Worm (Caenorhabditis elegans): ENCODE data around the gene T02C12.5.

The T02C12.5 gene

DNA sequence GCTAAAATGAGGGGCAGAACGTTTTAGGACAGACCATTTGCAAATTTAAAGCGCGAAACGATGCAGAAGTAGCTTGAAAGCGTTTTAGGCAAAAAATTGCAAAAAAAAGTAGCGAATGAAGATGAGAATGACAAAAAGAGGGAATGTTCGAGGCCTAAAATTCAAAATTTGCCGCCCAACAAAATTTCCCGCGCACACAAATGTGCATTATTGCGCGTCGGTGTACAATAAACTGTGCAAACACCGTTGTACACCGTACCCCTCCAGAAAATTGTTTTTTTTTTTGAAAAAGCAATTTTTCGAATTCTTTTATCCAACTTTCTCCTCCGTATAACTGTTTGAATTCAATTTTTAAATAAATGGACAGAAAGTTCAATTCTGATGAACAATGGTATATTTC is 8.2 kb downstream of the T02C12.5 start, which contains the start of gene snpc-3.4:
snpc-3.4 (plus strand) TSS at position 237 of the 400 bp plus-strand sequence.
- TF ChIP-seq F13H6.1 (tag; optimal IDR thresholded peaks at IDR 0.05) = no peak
- no peak for TF ChIP-seq dmd-4 (tag; optimal IDR thresholded peaks at IDR 0.05; ENCODE audit: borderline replicate concordance)
- no peak for TF ChIP-seq sox-2 (GFP tag; IDR thresholded peaks at IDR 0.05)
- TF ChIP-seq hlh-8 (tag; optimal IDR thresholded peaks at IDR 0.05) = no peak
- TF ChIP-seq nfya-1 (tag; optimal IDR thresholded peaks at IDR 0.05) = peak; percentile 73
- TF ChIP-seq pat-9 (tag; optimal IDR thresholded peaks at IDR 0.05) = no peak
- TF ChIP-seq nhr-232 (tag; optimal IDR thresholded peaks at IDR 0.05) = no peak
- no peak for TF ChIP-seq ref-2 (tag; optimal IDR thresholded peaks at IDR 0.05)
- TF ChIP-seq pqm-1 (tag; optimal IDR thresholded peaks at IDR 0.05) = no peak
- TF ChIP-seq sdc-2 (tag; optimal IDR thresholded peaks at IDR 0.05) = no peak
- TF ChIP-seq ceh-14 (tag; optimal IDR thresholded peaks at IDR 0.05) = no peak
- TF ChIP-seq dve-1 (tag; optimal IDR thresholded peaks at IDR 0.05) = peak; percentile 8
- TF ChIP-seq lim-6 (tag; optimal IDR thresholded peaks at IDR 0.05) = no peak
- TF ChIP-seq ceh-18 (tag; optimal IDR thresholded peaks at IDR 0.05) = peak; percentile 25
- no peak for TF ChIP-seq ceh-45 (GFP tag; IDR thresholded peaks at IDR 0.05)
- no peak for TF ChIP-seq ceh-6 (GFP tag; optimal IDR thresholded peaks at IDR 0.05)
- no peak for TF ChIP-seq elt-4 (tag; optimal IDR thresholded peaks at IDR 0.05)
- peak; percentile 45 for TF ChIP-seq unc-42 (tag; optimal IDR thresholded peaks at IDR 0.05)
- TF ChIP-seq ztf-16 (tag; optimal IDR thresholded peaks at IDR 0.05) = peak; percentile 31
- TF ChIP-seq pag-3 (tag; optimal IDR thresholded peaks at IDR 0.05; ENCODE audit: borderline replicate concordance) = no peak
- peak; percentile 23 for TF ChIP-seq rnt-1 (tag; optimal IDR thresholded peaks at IDR 0.05)
- TF ChIP-seq npax-4 (tag; optimal IDR thresholded peaks at IDR 0.05) = no peak
- no peak for TF ChIP-seq ttx-3 (tag; optimal IDR thresholded peaks at IDR 0.05)
- no peak for TF ChIP-seq tbx-7 (tag; optimal IDR thresholded peaks at IDR 0.05)
- TF ChIP-seq che-1 (tag; optimal IDR thresholded peaks at IDR 0.05) = no peak
- no peak for TF ChIP-seq pha-4 (tag; optimal IDR thresholded peaks at IDR 0.05)
- TF ChIP-seq gmeb-2 (tag; optimal IDR thresholded peaks at IDR 0.05) = no peak
- TF ChIP-seq fax-1 (tag; optimal IDR thresholded peaks at IDR 0.05) = no peak
- TF ChIP-seq eyg-1 (tag; optimal IDR thresholded peaks at IDR 0.05) = no peak
- TF ChIP-seq unc-86 (tag; optimal IDR thresholded peaks at IDR 0.05) = no peak
- no peak for TF ChIP-seq K09A11.1 (tag; optimal IDR thresholded peaks at IDR 0.05; ENCODE audit: insufficient read depth)
- TF ChIP-seq madf-2 (tag; optimal IDR thresholded peaks at IDR 0.05) = no peak
- no peak for TF ChIP-seq Y22D7AL.16 (tag; optimal IDR thresholded peaks at IDR 0.05)
- no peak for TF ChIP-seq ceh-19 (GFP tag; optimal IDR thresholded peaks at IDR 0.05)
- no peak for TF ChIP-seq K02D7.2 (tag; optimal IDR thresholded peaks at IDR 0.05)
- peak; percentile 35 for TF ChIP-seq ceh-31 (tag; optimal IDR thresholded peaks at IDR 0.05)
- TF ChIP-seq ceh-2 (tag; optimal IDR thresholded peaks at IDR 0.05) = no peak
- TF ChIP-seq pros-1 (tag; optimal IDR thresholded peaks at IDR 0.05) = no peak
- TF ChIP-seq pax-1 (tag; optimal IDR thresholded peaks at IDR 0.05) = no peak
- TF ChIP-seq syd-9 (tag; optimal IDR thresholded peaks at IDR 0.05) = no peak

DNA sequence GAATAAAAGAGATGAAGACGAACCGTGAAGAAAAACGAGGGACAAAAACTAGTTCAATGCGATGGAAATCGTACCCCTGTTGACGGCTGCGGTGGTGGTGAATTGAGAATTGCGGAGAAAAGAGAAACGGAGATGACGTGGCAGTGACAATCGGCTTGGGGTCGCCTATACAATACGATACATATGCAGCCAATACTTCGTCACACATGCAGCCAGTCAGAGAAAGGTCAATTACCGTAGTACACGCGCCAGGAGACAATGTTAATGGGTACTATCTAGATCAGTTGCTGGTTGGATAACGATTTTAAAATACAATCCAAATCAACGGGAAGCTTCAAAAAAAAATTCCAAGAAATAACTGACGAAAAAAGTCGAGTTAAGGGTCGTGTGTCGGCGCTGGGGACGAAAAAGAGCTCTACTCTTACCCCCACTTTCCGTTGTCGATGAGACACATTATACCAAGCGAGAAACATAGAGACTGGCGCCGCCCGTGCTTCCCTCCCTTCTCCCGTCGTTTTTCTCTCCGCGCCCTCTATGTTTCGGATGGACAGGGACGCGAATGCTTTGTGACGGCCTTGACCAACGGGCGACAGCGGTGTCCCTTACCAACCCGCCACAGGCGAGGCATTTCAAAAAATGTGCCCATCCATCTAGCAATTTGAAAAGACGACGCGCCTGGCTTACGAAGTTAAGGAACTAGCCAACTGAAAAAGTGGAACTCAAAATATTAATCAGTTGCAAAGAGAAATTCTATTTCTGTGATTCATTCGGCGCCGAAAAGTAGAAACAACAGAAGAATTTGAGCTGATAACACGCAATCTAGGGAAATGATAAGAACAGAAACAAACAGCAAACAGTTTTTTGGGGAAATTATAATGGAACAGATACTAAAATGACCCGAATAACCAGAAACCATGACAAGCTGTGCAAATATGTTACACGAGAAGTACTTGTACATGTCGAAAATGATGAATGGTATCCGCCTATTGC is 9.1 kb downstream of the T02C12.5 start:
- TF ChIP-seq madf-2 (tag; optimal IDR thresholded peaks at IDR 0.05) (no peak), elt-2 (tag; optimal IDR thresholded peaks at IDR 0.05) (peak; percentile 75), tbx-7 (tag; optimal IDR thresholded peaks at IDR 0.05) (no peak)

Measured in whole organism, late embryonic.